Fruit fly (Drosophila melanogaster): ENCODE measurements around the gene CG43329.

The CG43329 gene

DNA sequence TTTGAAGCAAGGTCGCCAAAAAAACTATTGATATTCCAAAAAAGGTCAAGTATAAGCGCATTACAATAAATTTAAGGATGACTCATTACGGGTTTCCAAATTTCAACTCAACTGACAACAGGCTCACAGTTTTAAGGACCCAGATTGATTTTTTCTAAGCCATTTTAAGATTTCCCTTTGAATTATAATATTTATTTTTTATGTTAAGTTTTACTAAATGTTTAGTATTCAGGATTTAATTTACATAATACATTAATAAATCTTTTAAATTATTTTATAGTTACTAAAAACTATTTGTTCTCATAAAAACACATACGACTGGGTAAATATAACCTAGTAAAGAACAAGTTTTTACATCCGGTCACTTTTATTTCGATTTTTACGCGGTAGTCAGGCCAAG, at the start of gene CG43329:
CG43329 (minus strand) TSS at position 101 of the 400 bp plus-strand sequence.
- TF ChIP-seq D1 (tag; optimal IDR thresholded peaks at IDR 0.05) (no peak), CG4496 (GFP tag; IDR thresholded peaks at IDR 0.05) (no peak), CG17806 (tag; optimal IDR thresholded peaks at IDR 0.05) (no peak), Snoo (tag; optimal IDR thresholded peaks at IDR 0.05) (no peak), CG9948 (tag; optimal IDR thresholded peaks at IDR 0.05) (no peak), CG34367 (tag; optimal IDR thresholded peaks at IDR 0.05) (no peak), Pif1B (GFP tag; optimal IDR thresholded peaks at IDR 0.05) (no peak), EcR (GFP tag; optimal IDR thresholded peaks at IDR 0.05) (no peak), rn (GFP tag; IDR thresholded peaks at IDR 0.05) (no peak), CG10348 (GFP tag; IDR thresholded peaks at IDR 0.05) (no peak), fd96Ca (GFP tag; IDR thresholded peaks at IDR 0.05) (no peak), Ets98B (GFP tag; IDR thresholded peaks at IDR 0.05) (no peak), CG14655 (GFP tag; optimal IDR thresholded peaks at IDR 0.05) (no peak), CG15710 (tag; optimal IDR thresholded peaks at IDR 0.05) (no peak), gl (tag; optimal IDR thresholded peaks at IDR 0.05) (no peak), Pif1A (GFP tag; optimal IDR thresholded peaks at IDR 0.05) (no peak), CG8301 (tag; optimal IDR thresholded peaks at IDR 0.05) (no peak)

DNA sequence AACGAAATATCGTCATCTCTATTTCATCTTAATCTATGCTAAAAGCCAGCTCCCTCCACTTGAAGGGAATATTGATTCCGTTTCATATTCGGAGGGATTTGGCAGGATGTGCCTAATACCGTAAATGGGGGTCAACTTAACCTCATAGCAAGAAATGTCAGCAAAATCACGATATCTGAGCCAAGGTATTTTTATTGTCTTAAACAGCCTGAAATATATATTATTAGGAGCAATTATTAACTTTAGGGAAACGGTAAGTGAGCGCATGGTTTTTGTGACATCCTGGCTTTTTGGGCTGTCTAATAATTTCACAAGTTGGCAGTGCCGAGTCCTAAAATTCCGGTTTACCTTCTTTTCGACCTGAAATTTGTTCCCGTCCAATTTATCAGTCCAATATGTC, 44.9 kb upstream of the CG43329 start, which contains the start of gene Trxr2:
Trxr2 (plus strand) TSS at position 301 of the 400 bp plus-strand sequence.
- TF ChIP-seq Ets98B (GFP tag; IDR thresholded peaks at IDR 0.05), result no peak
- TF ChIP-seq CG4496 (GFP tag; IDR thresholded peaks at IDR 0.05), result no peak

DNA sequence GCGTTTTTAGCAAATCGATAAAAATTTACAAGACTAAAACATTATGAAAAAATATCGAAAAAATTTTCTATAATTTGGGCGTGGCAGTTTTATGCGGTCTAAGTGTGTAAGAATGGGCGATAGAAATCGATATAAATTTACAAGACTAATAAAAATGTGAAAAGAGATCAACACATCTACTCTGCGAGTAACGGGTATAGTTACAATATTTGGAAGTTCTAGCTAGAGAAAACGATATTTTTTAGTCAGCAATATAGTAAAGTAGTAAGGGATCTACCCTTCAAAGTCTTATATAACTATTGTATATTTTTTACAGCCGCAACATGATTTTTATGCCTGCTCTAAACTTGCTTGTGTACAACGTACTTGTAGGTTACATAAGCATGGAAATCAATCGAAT, 43.1 kb upstream of the CG43329 start, which contains the start of gene CG11404:
CG11404 (plus strand) TSS at position 301 of the 400 bp plus-strand sequence.
- TF ChIP-seq D1 (tag; optimal IDR thresholded peaks at IDR 0.05) (no peak), CG8159 (tag; optimal IDR thresholded peaks at IDR 0.05) (no peak), fd96Ca (GFP tag; IDR thresholded peaks at IDR 0.05) (no peak), EcR (GFP tag; optimal IDR thresholded peaks at IDR 0.05) (no peak), CG4496 (GFP tag; IDR thresholded peaks at IDR 0.05) (no peak), CG32121 (GFP tag; IDR thresholded peaks at IDR 0.05) (no peak), CG34367 (tag; optimal IDR thresholded peaks at IDR 0.05) (no peak), Snoo (tag; optimal IDR thresholded peaks at IDR 0.05) (no peak), Pif1B (GFP tag; optimal IDR thresholded peaks at IDR 0.05) (no peak), gl (tag; optimal IDR thresholded peaks at IDR 0.05) (no peak), CG14655 (GFP tag; optimal IDR thresholded peaks at IDR 0.05) (no peak)

DNA sequence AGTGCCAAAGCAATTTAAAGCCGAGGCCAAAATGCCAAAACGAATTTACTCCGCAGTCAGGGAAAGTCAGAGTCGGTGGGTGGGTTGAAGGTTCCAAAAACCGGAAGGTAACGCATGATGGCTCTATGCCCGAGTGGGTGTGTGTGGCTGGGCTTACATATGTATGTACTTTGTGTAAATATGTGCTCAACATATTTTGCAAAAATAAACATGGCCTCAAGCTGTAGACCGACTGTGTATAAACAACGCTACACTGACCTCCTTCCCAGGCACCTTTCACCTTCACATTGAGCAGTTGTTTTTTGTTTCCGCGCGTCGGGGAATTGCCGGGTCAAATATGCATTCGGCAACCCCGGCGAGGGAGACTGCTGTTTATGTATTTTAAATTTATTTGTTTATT, 15.0 kb upstream of the CG43329 start:
- no peak for TF ChIP-seq CG10348 (GFP tag; IDR thresholded peaks at IDR 0.05)
- TF ChIP-seq EcR (GFP tag; optimal IDR thresholded peaks at IDR 0.05), result no peak
- TF ChIP-seq Snoo (tag; optimal IDR thresholded peaks at IDR 0.05), result no peak
- no peak for TF ChIP-seq CG4496 (GFP tag; IDR thresholded peaks at IDR 0.05)
- no peak for TF ChIP-seq CG32121 (GFP tag; IDR thresholded peaks at IDR 0.05)
- no peak for TF ChIP-seq fd96Ca (GFP tag; IDR thresholded peaks at IDR 0.05)
- no peak for TF ChIP-seq Ets98B (GFP tag; IDR thresholded peaks at IDR 0.05)
- no peak for TF ChIP-seq Pif1A (GFP tag; optimal IDR thresholded peaks at IDR 0.05)
- no peak for TF ChIP-seq CG17806 (tag; optimal IDR thresholded peaks at IDR 0.05)
- no peak for TF ChIP-seq CG34367 (tag; optimal IDR thresholded peaks at IDR 0.05)
- no peak for TF ChIP-seq rn (GFP tag; IDR thresholded peaks at IDR 0.05)
- no peak for TF ChIP-seq gl (tag; optimal IDR thresholded peaks at IDR 0.05)
- TF ChIP-seq CG9948 (tag; optimal IDR thresholded peaks at IDR 0.05), result no peak
- no peak for TF ChIP-seq CG8159 (tag; optimal IDR thresholded peaks at IDR 0.05)
- no peak for TF ChIP-seq CG15710 (tag; optimal IDR thresholded peaks at IDR 0.05)

DNA sequence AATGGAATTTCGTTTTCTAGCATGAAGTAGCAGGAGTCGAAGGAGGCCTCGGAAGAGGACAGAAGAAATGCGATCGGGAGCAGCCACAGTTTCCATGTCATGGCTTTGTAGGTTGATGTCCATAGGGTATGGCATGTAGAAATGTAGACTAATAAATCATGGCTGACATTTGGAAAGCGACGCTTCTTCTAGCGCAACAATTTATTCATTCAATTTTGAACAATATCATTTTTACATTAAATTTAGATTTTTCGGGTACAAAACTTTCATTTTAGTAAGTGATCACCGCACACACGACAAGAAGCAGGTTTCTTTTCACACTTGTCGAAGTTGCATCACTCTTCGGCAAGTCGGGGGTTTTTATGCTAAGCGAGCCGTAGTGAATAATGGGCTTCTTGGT, 695 bp downstream of the CG43329 start, which contains the start of gene CG43330:
CG43330 (minus strand) TSS at position 101 of the 400 bp plus-strand sequence.
- no peak for TF ChIP-seq CG8159 (tag; optimal IDR thresholded peaks at IDR 0.05)
- no peak for TF ChIP-seq rn (GFP tag; IDR thresholded peaks at IDR 0.05)
- TF ChIP-seq CG8301 (tag; optimal IDR thresholded peaks at IDR 0.05), result no peak
- TF ChIP-seq Ets98B (GFP tag; IDR thresholded peaks at IDR 0.05), result no peak
- TF ChIP-seq CG4496 (GFP tag; IDR thresholded peaks at IDR 0.05), result no peak
- TF ChIP-seq CG9948 (tag; optimal IDR thresholded peaks at IDR 0.05), result no peak
- TF ChIP-seq D1 (tag; optimal IDR thresholded peaks at IDR 0.05), result no peak
- TF ChIP-seq CG34367 (tag; optimal IDR thresholded peaks at IDR 0.05), result no peak
- no peak for TF ChIP-seq Pif1B (GFP tag; optimal IDR thresholded peaks at IDR 0.05)
- TF ChIP-seq gl (tag; optimal IDR thresholded peaks at IDR 0.05), result no peak
- TF ChIP-seq EcR (GFP tag; optimal IDR thresholded peaks at IDR 0.05), result no peak
- no peak for TF ChIP-seq fd96Ca (GFP tag; IDR thresholded peaks at IDR 0.05)
- TF ChIP-seq CG10348 (GFP tag; IDR thresholded peaks at IDR 0.05), result no peak
- TF ChIP-seq CG14655 (GFP tag; optimal IDR thresholded peaks at IDR 0.05), result no peak
- TF ChIP-seq CG15710 (tag; optimal IDR thresholded peaks at IDR 0.05), result no peak
- TF ChIP-seq CG12605 (GFP tag; IDR thresholded peaks at IDR 0.05), result no peak
- TF ChIP-seq CG17806 (tag; optimal IDR thresholded peaks at IDR 0.05), result no peak
- no peak for TF ChIP-seq Pif1A (GFP tag; optimal IDR thresholded peaks at IDR 0.05)
- no peak for TF ChIP-seq CG13204 (GFP tag; optimal IDR thresholded peaks at IDR 0.05)
- TF ChIP-seq CG32121 (GFP tag; IDR thresholded peaks at IDR 0.05), result no peak

DNA sequence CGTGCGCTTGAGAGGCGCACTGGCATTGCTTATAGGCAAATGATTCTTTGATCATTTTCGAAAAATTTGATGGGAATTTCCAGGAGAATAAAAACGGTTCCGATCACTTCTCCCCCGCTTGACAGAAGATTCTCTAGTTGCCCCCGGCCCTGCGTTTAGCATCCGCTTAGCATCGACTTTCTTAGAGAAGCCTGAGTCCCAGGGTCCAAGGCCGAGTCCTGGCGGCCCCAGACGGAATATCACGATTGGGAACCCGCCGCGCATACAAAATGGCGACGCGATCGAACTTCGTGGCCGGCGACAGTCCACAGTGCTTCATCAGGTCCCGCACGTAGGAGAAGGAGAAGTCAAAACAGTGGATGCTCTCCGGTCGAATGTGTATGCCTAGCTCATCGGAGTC, 1.3 kb downstream of the CG43329 start, which contains the start of gene CG43331:
CG43331 (minus strand) TSS at position 101 of the 400 bp plus-strand sequence.
- TF ChIP-seq CG13204 (GFP tag; optimal IDR thresholded peaks at IDR 0.05) (no peak), rn (GFP tag; IDR thresholded peaks at IDR 0.05) (no peak), CG4496 (GFP tag; IDR thresholded peaks at IDR 0.05) (no peak), CG15710 (tag; optimal IDR thresholded peaks at IDR 0.05) (no peak), CG32121 (GFP tag; IDR thresholded peaks at IDR 0.05) (no peak), CG9948 (tag; optimal IDR thresholded peaks at IDR 0.05) (no peak), Snoo (tag; optimal IDR thresholded peaks at IDR 0.05) (no peak), CG8159 (tag; optimal IDR thresholded peaks at IDR 0.05) (no peak), CG8301 (tag; optimal IDR thresholded peaks at IDR 0.05) (no peak), CG17806 (tag; optimal IDR thresholded peaks at IDR 0.05) (no peak), Pif1B (GFP tag; optimal IDR thresholded peaks at IDR 0.05) (no peak)
